Worm (Caenorhabditis elegans) whole organism, L2 larva: ENCODE results near the gene znf-706.
A peak's percentile ranks its signal among the peaks of the same experiment; 100 is the strongest.

Source experiments
- F13H6.1 ChIP-seq: sonication (generic microtip); optimal IDR thresholded peaks from 2 replicates; lab custom pipeline; 2016; ENCODE audit warnings: missing genetic modification characterization, missing compliant biosample characterization
- R02D3.7 ChIP-seq: fragments of 150-350 bp; optimal IDR thresholded peaks from 2 replicates; lab custom pipeline; 2014; ENCODE audit warnings: missing biosample characterization, missing genetic modification characterization
- ZK546.5 ChIP-seq: sonication (generic microtip); optimal IDR thresholded peaks from 2 replicates; lab custom pipeline; 2017; ENCODE audit warnings: missing biosample characterization, missing genetic modification characterization
- aly-2 ChIP-seq: fragments of 150-350 bp; optimal IDR thresholded peaks from 2 replicates; lab custom pipeline; 2014; ENCODE audit warnings: missing biosample characterization, missing genetic modification characterization
- ama-1 ChIP-seq: fragments of 150-350 bp; optimal IDR thresholded peaks from 2 replicates; lab custom pipeline; 2018; ENCODE audit warnings: inconsistent platforms
- blmp-1 ChIP-seq: sonication (generic microtip); optimal IDR thresholded peaks from 2 replicates; lab custom pipeline; 2017; ENCODE audit warnings: missing genetic modification characterization, mild to moderate bottlenecking, missing compliant biosample characterization, antibody characterized with exemption, moderate library complexity; ENCODE audit not compliant: insufficient read depth
- ceh-16 ChIP-seq: fragments of 150-350 bp; optimal IDR thresholded peaks from 2 replicates; lab custom pipeline; 2014; ENCODE audit warnings: missing biosample characterization, missing genetic modification characterization
- ceh-82 ChIP-seq: fragments of 150-350 bp; optimal IDR thresholded peaks from 2 replicates; lab custom pipeline; 2014; ENCODE audit warnings: missing biosample characterization, missing genetic modification characterization
- crh-2 ChIP-seq: sonication (generic microtip); optimal IDR thresholded peaks from 2 replicates; lab custom pipeline; 2017; ENCODE audit warnings: missing biosample characterization, missing genetic modification characterization
- egl-27 ChIP-seq: sonication (generic microtip); optimal IDR thresholded peaks from 3 replicates; lab custom pipeline; 2017; ENCODE audit warnings: missing biosample characterization, missing genetic modification reagents, missing genetic modification characterization
- elt-1 ChIP-seq: fragments of 150-350 bp; optimal IDR thresholded peaks from 2 replicates; lab custom pipeline; 2014; ENCODE audit warnings: missing biosample characterization, missing genetic modification characterization
- elt-3 ChIP-seq: sonication (generic microtip); optimal IDR thresholded peaks from 2 replicates; lab custom pipeline; 2017; ENCODE audit warnings: missing biosample characterization, missing genetic modification characterization
- fos-1 ChIP-seq: fragments of 150-350 bp; optimal IDR thresholded peaks from 2 replicates; lab custom pipeline; 2014; ENCODE audit warnings: missing biosample characterization, missing genetic modification characterization
- gmeb-1 ChIP-seq: fragments of 150-350 bp; optimal IDR thresholded peaks from 2 replicates; lab custom pipeline; 2014; ENCODE audit warnings: missing biosample characterization, missing genetic modification characterization
- lin-11 ChIP-seq: fragments of 150-350 bp; sonication (generic microtip); optimal IDR thresholded peaks from 2 replicates; lab custom pipeline; 2014; ENCODE audit warnings: missing biosample characterization, missing genetic modification characterization, inconsistent platforms, mixed read lengths
- lin-13 ChIP-seq: fragments of 150-350 bp; optimal IDR thresholded peaks from 2 replicates; lab custom pipeline; 2014; ENCODE audit warnings: missing biosample characterization, missing genetic modification reagents, missing genetic modification characterization
- lin-39 ChIP-seq: fragments of 150-350 bp; optimal IDR thresholded peaks from 2 replicates; lab custom pipeline; 2014; ENCODE audit warnings: missing biosample characterization, missing genetic modification reagents, missing genetic modification characterization
- lsy-2 ChIP-seq, 2 experiments: fragments of 150-350 bp in 1 of 2; sonication (generic microtip) in 1 of 2; optimal IDR thresholded peaks; 2 replicates each; lab custom pipeline; 2014 to 2017; ENCODE audit warnings: missing biosample characterization in 2 of 2, missing genetic modification characterization in 2 of 2
- mab-5 ChIP-seq: fragments of 150-350 bp; optimal IDR thresholded peaks from 2 replicates; lab custom pipeline; 2014; ENCODE audit warnings: missing biosample characterization, missing genetic modification characterization
- mbf-1 ChIP-seq: sonication (generic microtip); optimal IDR thresholded peaks from 2 replicates; lab custom pipeline; 2017; ENCODE audit warnings: missing biosample characterization, missing genetic modification characterization
- mdl-1 ChIP-seq, 2 experiments: fragments of 150-350 bp in 1 of 2; sonication (generic microtip) in 1 of 2; optimal IDR thresholded peaks; 2 replicates each; lab custom pipeline; 2017; ENCODE audit warnings: missing biosample characterization in 2 of 2, missing genetic modification characterization in 2 of 2
- nhr-10 ChIP-seq: sonication (generic microtip); optimal IDR thresholded peaks from 2 replicates; lab custom pipeline; 2017; ENCODE audit warnings: missing biosample characterization, missing genetic modification characterization
- nhr-12 ChIP-seq: fragments of 150-350 bp; optimal IDR thresholded peaks from 2 replicates; lab custom pipeline; 2014; ENCODE audit warnings: missing biosample characterization, missing genetic modification characterization
- nhr-129 ChIP-seq: fragments of 150-350 bp; optimal IDR thresholded peaks from 2 replicates; lab custom pipeline; 2014; ENCODE audit warnings: missing biosample characterization, missing genetic modification characterization
- nhr-21 ChIP-seq: fragments of 150-350 bp; optimal IDR thresholded peaks from 2 replicates; lab custom pipeline; 2014; ENCODE audit warnings: missing biosample characterization, missing genetic modification characterization
- nhr-23 ChIP-seq: fragments of 150-350 bp; optimal IDR thresholded peaks from 2 replicates; lab custom pipeline; 2014; ENCODE audit warnings: missing biosample characterization, missing genetic modification reagents, missing genetic modification characterization
- nhr-25 ChIP-seq: fragments of 150-350 bp; sonication (generic microtip); optimal IDR thresholded peaks from 3 replicates; lab custom pipeline; 2014; ENCODE audit warnings: missing biosample characterization, missing genetic modification characterization
- nhr-6 ChIP-seq: fragments of 150-350 bp; optimal IDR thresholded peaks from 2 replicates; lab custom pipeline; 2014; ENCODE audit warnings: missing biosample characterization, missing genetic modification characterization
- nhr-77 ChIP-seq: fragments of 150-350 bp; optimal IDR thresholded peaks from 2 replicates; lab custom pipeline; 2014; ENCODE audit warnings: missing biosample characterization, missing genetic modification characterization
- peb-1 ChIP-seq: fragments of 150-350 bp; optimal IDR thresholded peaks from 2 replicates; lab custom pipeline; 2014; ENCODE audit warnings: missing biosample characterization, missing genetic modification characterization
- sem-4 ChIP-seq: fragments of 150-350 bp; optimal IDR thresholded peaks from 2 replicates; lab custom pipeline; 2014; ENCODE audit warnings: missing biosample characterization, missing genetic modification reagents, missing genetic modification characterization
- skn-1 ChIP-seq: sonication (generic microtip); optimal IDR thresholded peaks from 2 replicates; lab custom pipeline; 2017; ENCODE audit warnings: missing biosample characterization, missing genetic modification characterization
- sma-3 ChIP-seq: sonication (generic microtip); optimal IDR thresholded peaks from 2 replicates; lab custom pipeline; 2016; ENCODE audit warnings: missing genetic modification reagents, missing genetic modification characterization, missing compliant biosample characterization
- snpc-4 ChIP-seq: fragments of 150-350 bp; optimal IDR thresholded peaks from 2 replicates; lab custom pipeline; 2014; ENCODE audit warnings: missing biosample characterization, missing genetic modification characterization
- unc-39 ChIP-seq: fragments of 150-350 bp; optimal IDR thresholded peaks from 2 replicates; lab custom pipeline; 2014; ENCODE audit warnings: missing biosample characterization, missing genetic modification characterization
- unc-62 ChIP-seq: fragments of 150-350 bp; optimal IDR thresholded peaks from 2 replicates; lab custom pipeline; 2014; ENCODE audit warnings: missing biosample characterization, missing genetic modification reagents, missing genetic modification characterization
- ztf-1 ChIP-seq: fragments of 200-800 bp; sonication (Bioruptor generic); conservative IDR thresholded peaks from 2 replicates; pipeline ENCODE4 v1.3.6; 2022; ENCODE audit warnings: missing genetic modification characterization, missing compliant biosample characterization
- ztf-11 ChIP-seq: sonication (generic microtip); optimal IDR thresholded peaks from 2 replicates; lab custom pipeline; 2017; ENCODE audit warnings: missing biosample characterization, missing genetic modification characterization
- ztf-4 ChIP-seq: fragments of 150-350 bp; optimal IDR thresholded peaks from 2 replicates; lab custom pipeline; 2014; ENCODE audit warnings: missing biosample characterization, missing genetic modification characterization

The znf-706 gene

ce11 chrIV:9120220-9120619 is 24.2 kb upstream of the znf-706 start:
- TF ChIP-seq blmp-1 (no peak), mdl-1 (tag; optimal IDR thresholded peaks at IDR 0.05; lab: Kevin White, UChicago) (no peak), ZK546.5 (tag; lab: Kevin White, UChicago) (no peak), unc-39 (tag; lab: Kevin White, UChicago) (no peak), nhr-12 (tag; lab: Kevin White, UChicago) (no peak), ama-1 (no peak), ztf-11 (tag; lab: Kevin White, UChicago) (no peak), nhr-77 (no peak), ceh-16 (tag; lab: Kevin White, UChicago) (no peak), gmeb-1 (tag; lab: Kevin White, UChicago) (no peak), unc-62 (GFP tag; lab: Kevin White, UChicago) (no peak), ztf-1 (GFP tag; lab: Robert Waterston, UW) (no peak)

ce11 chrIV:9118792-9119191 is 22.8 kb upstream of the znf-706 start, which contains the start of gene nrfl-1:
nrfl-1 (plus strand) TSS chrIV:9119092.
- TF ChIP-seq ceh-16 (tag; lab: Kevin White, UChicago) (no peak), nhr-12 (tag; lab: Kevin White, UChicago) (no peak), sma-3 (GFP tag; lab: Kevin White, UChicago) (no peak), mbf-1 (tag; lab: Kevin White, UChicago) (no peak), elt-3 (tag; lab: Kevin White, UChicago) (no peak), nhr-21 (tag; lab: Kevin White, UChicago) (no peak)

DNA sequence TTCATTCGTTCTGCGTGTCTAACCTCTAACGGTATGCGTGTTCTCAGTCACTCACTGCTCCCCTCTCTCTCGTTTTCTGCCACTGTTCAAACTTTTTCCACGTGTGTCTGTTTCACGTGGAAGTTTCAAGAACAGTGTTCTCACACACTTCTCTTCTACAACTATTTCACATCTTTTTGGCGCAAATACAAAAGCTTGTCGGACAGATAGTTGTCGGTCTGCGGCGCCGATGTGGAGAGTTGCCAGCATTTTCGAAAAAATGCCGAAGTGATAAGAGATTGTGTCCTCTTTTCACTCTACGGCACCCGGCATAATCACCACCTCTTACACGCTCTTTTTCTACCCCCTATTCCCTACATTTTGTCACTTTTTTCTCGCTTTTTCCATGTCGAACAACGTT is 22.3 kb upstream of the znf-706 start:
- TF ChIP-seq crh-2 (tag; lab: Kevin White, UChicago) (peak; percentile 12), nhr-23 (no peak), F13H6.1 (peak; percentile 53), fos-1 (tag; lab: Kevin White, UChicago) (peak; percentile 16)
- TF ChIP-seq, all 48 proteins: peak for 3

ce11 chrIV:9117700-9118099 is 21.7 kb upstream of the znf-706 start:
- TF ChIP-seq nhr-23: no peak
- no peak for TF ChIP-seq skn-1
- TF ChIP-seq fos-1 (tag; lab: Kevin White, UChicago): no peak
- no peak for TF ChIP-seq R02D3.7 (tag; lab: Kevin White, UChicago)
- no peak for TF ChIP-seq sem-4 (tag; lab: Kevin White, UChicago)
- no peak for TF ChIP-seq crh-2 (tag; lab: Kevin White, UChicago)
- no peak for TF ChIP-seq nhr-21 (tag; lab: Kevin White, UChicago)
- no peak for TF ChIP-seq ama-1
- no peak for TF ChIP-seq snpc-4 (tag; lab: Kevin White, UChicago)
- no peak for TF ChIP-seq gmeb-1 (tag; lab: Kevin White, UChicago)
- TF ChIP-seq mbf-1 (tag; lab: Kevin White, UChicago): no peak
- no peak for TF ChIP-seq aly-2
- no peak for TF ChIP-seq lin-11
- no peak for TF ChIP-seq elt-3 (tag; lab: Kevin White, UChicago)
- TF ChIP-seq ceh-16 (tag; lab: Kevin White, UChicago): no peak
- no peak for TF ChIP-seq nhr-129 (tag; lab: Kevin White, UChicago)
- no peak for TF ChIP-seq lin-39 (tag; lab: Kevin White, UChicago)
- no peak for TF ChIP-seq nhr-10 (tag; lab: Kevin White, UChicago)

- no peak for TF ChIP-seq unc-39 (tag; lab: Kevin White, UChicago)
- TF ChIP-seq gmeb-1 (tag; lab: Kevin White, UChicago): no peak
- no peak for TF ChIP-seq lin-13 (GFP tag; lab: Kevin White, UChicago)
- TF ChIP-seq fos-1 (tag; lab: Kevin White, UChicago): peak; percentile 89
- TF ChIP-seq aly-2: no peak
These were observed 20.4 kb upstream of the znf-706 start for ce11 chrIV:9116452-9116851.

ce11 chrIV:9114078-9114477 is 18.0 kb upstream of the znf-706 start:
- no peak for TF ChIP-seq blmp-1
- no peak for TF ChIP-seq nhr-25 (tag; lab: Kevin White, UChicago)
- TF ChIP-seq ztf-4 (tag; lab: Kevin White, UChicago): no peak
- no peak for TF ChIP-seq ceh-16 (tag; lab: Kevin White, UChicago)
- no peak for TF ChIP-seq ceh-82 (tag; lab: Kevin White, UChicago)
- TF ChIP-seq elt-3 (tag; lab: Kevin White, UChicago): no peak
- TF ChIP-seq mab-5 (tag; lab: Kevin White, UChicago): no peak
- no peak for TF ChIP-seq peb-1
- TF ChIP-seq lsy-2 (tag; optimal IDR thresholded peaks at IDR 0.05; lab: Kevin White, UChicago): no peak
- TF ChIP-seq ZK546.5 (tag; lab: Kevin White, UChicago): no peak
- no peak for TF ChIP-seq lin-39 (tag; lab: Kevin White, UChicago)
- TF ChIP-seq nhr-6 (tag; lab: Kevin White, UChicago): no peak
- TF ChIP-seq elt-1 (tag; lab: Kevin White, UChicago): no peak
- no peak for TF ChIP-seq nhr-129 (tag; lab: Kevin White, UChicago)
- no peak for TF ChIP-seq nhr-21 (tag; lab: Kevin White, UChicago)
- no peak for TF ChIP-seq nhr-12 (tag; lab: Kevin White, UChicago)
- TF ChIP-seq R02D3.7 (tag; lab: Kevin White, UChicago): no peak
- TF ChIP-seq egl-27 (tag; lab: Kevin White, UChicago): no peak
- no peak for TF ChIP-seq lin-13 (GFP tag; lab: Kevin White, UChicago)
- TF ChIP-seq, all 48 proteins: peak for 0
